Worm (Caenorhabditis elegans) whole organism, L3 larva: ENCODE results near the gene git-1.

Experiments
- R02D3.7 ChIP-seq: fragments of 150-350 bp; optimal IDR thresholded peaks from 2 replicates; lab custom pipeline; 2014; ENCODE audit warnings: missing biosample characterization, missing genetic modification characterization
- ZK546.5 ChIP-seq: sonication (generic microtip); optimal IDR thresholded peaks from 2 replicates; lab custom pipeline; 2017; ENCODE audit warnings: missing biosample characterization, missing genetic modification characterization
- aly-2 ChIP-seq: fragments of 150-350 bp; optimal IDR thresholded peaks from 2 replicates; lab custom pipeline; 2014; ENCODE audit warnings: missing biosample characterization, missing genetic modification characterization
- ama-1 ChIP-seq: fragments of 150-350 bp; optimal IDR thresholded peaks from 2 replicates; lab custom pipeline; 2018
- ceh-16 ChIP-seq: sonication (generic microtip); optimal IDR thresholded peaks from 2 replicates; lab custom pipeline; 2017; ENCODE audit warnings: missing biosample characterization, missing genetic modification characterization
- ceh-28 ChIP-seq: fragments of 150-350 bp; optimal IDR thresholded peaks from 2 replicates; lab custom pipeline; 2014; ENCODE audit warnings: missing biosample characterization, missing genetic modification reagents, missing genetic modification characterization
- ceh-82 ChIP-seq: fragments of 150-350 bp; optimal IDR thresholded peaks from 2 replicates; lab custom pipeline; 2014; ENCODE audit warnings: missing biosample characterization, missing genetic modification characterization
- ceh-9 ChIP-seq: sonication (generic microtip); optimal IDR thresholded peaks from 2 replicates; lab custom pipeline; 2018; ENCODE audit warnings: missing biosample characterization, missing genetic modification characterization
- daf-12 ChIP-seq: fragments of 150-350 bp; optimal IDR thresholded peaks from 2 replicates; lab custom pipeline; 2014; ENCODE audit warnings: missing biosample characterization, missing genetic modification reagents, missing genetic modification characterization
- egl-27 ChIP-seq: sonication (generic microtip); optimal IDR thresholded peaks from 4 replicates; lab custom pipeline; 2017; ENCODE audit warnings: missing biosample characterization, missing genetic modification reagents, missing genetic modification characterization
- elt-1 ChIP-seq: fragments of 150-350 bp; optimal IDR thresholded peaks from 2 replicates; lab custom pipeline; 2014; ENCODE audit warnings: missing biosample characterization, missing genetic modification characterization
- elt-2 ChIP-seq: sonication (generic microtip); optimal IDR thresholded peaks from 2 replicates; lab custom pipeline; 2016; ENCODE audit warnings: missing genetic modification reagents, mild to moderate bottlenecking, missing genetic modification characterization, missing compliant biosample characterization
- elt-3 ChIP-seq, 3 experiments: fragments of 150-350 bp in 1 of 3; sonication (generic microtip) in 2 of 3; optimal IDR thresholded peaks; 2 replicates in 2 of 3; 4 replicates in 1 of 3; lab custom pipeline; 2014 to 2017; ENCODE audit warnings: missing biosample characterization in 3 of 3, missing genetic modification characterization in 3 of 3
- eor-1 ChIP-seq, 2 experiments: fragments of 150-350 bp; optimal IDR thresholded peaks; 2 replicates each; lab custom pipeline; 2014 to 2018; ENCODE audit warnings: missing biosample characterization in 2 of 2, missing genetic modification characterization in 2 of 2
- fkh-10 ChIP-seq: sonication (generic microtip); optimal IDR thresholded peaks from 2 replicates; lab custom pipeline; 2017; ENCODE audit warnings: missing biosample characterization, missing genetic modification reagents, missing genetic modification characterization
- fkh-2 ChIP-seq: fragments of 150-350 bp; optimal IDR thresholded peaks from 2 replicates; lab custom pipeline; 2014; ENCODE audit warnings: missing biosample characterization, missing genetic modification reagents, missing genetic modification characterization
- fos-1 ChIP-seq: fragments of 150-350 bp; optimal IDR thresholded peaks from 2 replicates; lab custom pipeline; 2014; ENCODE audit warnings: missing biosample characterization, missing genetic modification characterization
- hmg-11 ChIP-seq: sonication (generic microtip); optimal IDR thresholded peaks from 2 replicates; lab custom pipeline; 2016; ENCODE audit warnings: missing genetic modification characterization, missing compliant biosample characterization
- jun-1 ChIP-seq: fragments of 150-350 bp; optimal IDR thresholded peaks from 2 replicates; lab custom pipeline; 2014; ENCODE audit warnings: missing biosample characterization, missing genetic modification reagents, missing genetic modification characterization
- lin-15B ChIP-seq: fragments of 150-350 bp; optimal IDR thresholded peaks from 2 replicates; lab custom pipeline; 2014; ENCODE audit warnings: missing biosample characterization, missing genetic modification characterization
- lin-39 ChIP-seq: fragments of 150-350 bp; optimal IDR thresholded peaks from 2 replicates; lab custom pipeline; 2018; ENCODE audit warnings: missing biosample characterization, missing genetic modification reagents, missing genetic modification characterization
- mml-1 ChIP-seq: fragments of 150-350 bp; sonication (generic microtip); optimal IDR thresholded peaks from 3 replicates; lab custom pipeline; 2014; ENCODE audit warnings: missing biosample characterization, missing genetic modification characterization
- nfya-1 ChIP-seq: sonication (generic microtip); optimal IDR thresholded peaks from 2 replicates; lab custom pipeline; 2017; ENCODE audit warnings: missing genetic modification characterization, mild to moderate bottlenecking, missing compliant biosample characterization, antibody characterized with exemption, moderate library complexity; ENCODE audit not compliant: insufficient read depth
- nhr-11 ChIP-seq: fragments of 150-350 bp; optimal IDR thresholded peaks from 2 replicates; lab custom pipeline; 2014; ENCODE audit warnings: missing biosample characterization, missing genetic modification characterization
- nhr-23 ChIP-seq: fragments of 150-350 bp; optimal IDR thresholded peaks from 2 replicates; lab custom pipeline; 2014; ENCODE audit warnings: missing biosample characterization, missing genetic modification reagents, missing genetic modification characterization
- nhr-25 ChIP-seq: sonication (generic microtip); optimal IDR thresholded peaks from 2 replicates; lab custom pipeline; 2017; ENCODE audit warnings: missing biosample characterization, missing genetic modification characterization
- nhr-28 ChIP-seq: fragments of 150-350 bp; optimal IDR thresholded peaks from 2 replicates; lab custom pipeline; 2014; ENCODE audit warnings: missing biosample characterization, missing genetic modification characterization
- nhr-43 ChIP-seq: sonication (generic microtip); optimal IDR thresholded peaks from 2 replicates; lab custom pipeline; 2016; ENCODE audit warnings: mild to moderate bottlenecking, missing genetic modification characterization, missing compliant biosample characterization; ENCODE audit not compliant: poor library complexity, severe bottlenecking
- nhr-67 ChIP-seq: fragments of 150-350 bp; optimal IDR thresholded peaks from 2 replicates; lab custom pipeline; 2014; ENCODE audit warnings: missing biosample characterization, missing genetic modification characterization
- nhr-76 ChIP-seq: fragments of 150-350 bp; sonication (generic microtip); optimal IDR thresholded peaks from 5 replicates; lab custom pipeline; 2014; ENCODE audit warnings: missing biosample characterization, missing genetic modification characterization
- pha-4 ChIP-seq: fragments of 150-350 bp; optimal IDR thresholded peaks from 2 replicates; lab custom pipeline; 2014; ENCODE audit warnings: missing biosample characterization, missing genetic modification reagents, missing genetic modification characterization
- pqm-1 ChIP-seq: fragments of 150-350 bp; optimal IDR thresholded peaks from 2 replicates; lab custom pipeline; 2017; ENCODE audit warnings: missing biosample characterization, missing genetic modification characterization, inconsistent platforms
- skn-1 ChIP-seq: fragments of 150-350 bp; optimal IDR thresholded peaks from 2 replicates; lab custom pipeline; 2014; ENCODE audit warnings: missing biosample characterization, missing genetic modification characterization
- snpc-4 ChIP-seq: fragments of 150-350 bp; optimal IDR thresholded peaks from 2 replicates; lab custom pipeline; 2014; ENCODE audit warnings: missing biosample characterization, missing genetic modification characterization
- tbx-2 ChIP-seq: sonication (generic microtip); optimal IDR thresholded peaks from 2 replicates; lab custom pipeline; 2016; ENCODE audit warnings: mild to moderate bottlenecking, missing genetic modification characterization, missing compliant biosample characterization
- unc-39 ChIP-seq: sonication (generic microtip); optimal IDR thresholded peaks from 4 replicates; lab custom pipeline; 2017; ENCODE audit warnings: missing biosample characterization, missing genetic modification characterization
- unc-62 ChIP-seq: fragments of 150-350 bp; sonication (generic microtip); optimal IDR thresholded peaks from 4 replicates; lab custom pipeline; 2014; ENCODE audit warnings: missing biosample characterization, missing genetic modification reagents, missing genetic modification characterization
- zag-1 ChIP-seq: fragments of 150-350 bp; optimal IDR thresholded peaks from 2 replicates; lab custom pipeline; 2014; ENCODE audit warnings: missing biosample characterization, missing genetic modification characterization
- ztf-11 ChIP-seq: fragments of 150-350 bp; optimal IDR thresholded peaks from 2 replicates; lab custom pipeline; 2014; ENCODE audit warnings: missing biosample characterization, missing genetic modification characterization

git-1 gene

DNA sequence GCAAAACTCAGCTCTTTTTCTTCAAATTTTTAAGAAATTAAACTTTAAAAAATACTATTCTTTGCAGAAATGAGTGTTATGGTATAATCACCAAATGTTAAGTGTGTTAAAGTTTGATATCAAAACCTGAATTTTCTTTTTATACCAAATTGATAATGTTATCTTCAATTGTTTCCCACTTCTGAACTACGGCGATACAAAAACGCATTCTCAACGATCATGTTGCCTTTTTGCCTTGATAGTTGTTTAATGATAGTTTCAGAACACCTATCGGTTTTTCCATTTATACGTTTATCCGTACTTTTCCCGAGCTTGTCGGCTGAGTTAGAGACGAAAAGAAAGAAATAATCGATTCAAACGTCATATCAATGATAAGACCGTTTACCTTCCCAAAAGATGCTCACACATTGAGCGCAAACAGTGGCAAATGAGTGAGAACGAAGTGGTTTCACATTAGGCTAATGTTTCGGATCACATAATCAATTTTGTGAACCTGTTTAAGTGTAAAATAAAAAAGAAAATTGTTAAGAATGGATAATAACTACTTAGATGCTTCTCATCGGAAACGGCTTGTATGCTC is 49.6 kb upstream of the git-1 start, which contains the start of gene elt-4:
TSS of gene elt-4 (plus strand) at position 530 of the 580 bp plus-strand sequence.
- TF ChIP-seq ceh-9 (tag; lab: Kevin White, UChicago) (no peak), pqm-1 (tag; lab: Kevin White, UChicago) (peak; percentile 57), nhr-11 (tag; lab: Kevin White, UChicago) (no peak), ama-1 (no peak)

DNA sequence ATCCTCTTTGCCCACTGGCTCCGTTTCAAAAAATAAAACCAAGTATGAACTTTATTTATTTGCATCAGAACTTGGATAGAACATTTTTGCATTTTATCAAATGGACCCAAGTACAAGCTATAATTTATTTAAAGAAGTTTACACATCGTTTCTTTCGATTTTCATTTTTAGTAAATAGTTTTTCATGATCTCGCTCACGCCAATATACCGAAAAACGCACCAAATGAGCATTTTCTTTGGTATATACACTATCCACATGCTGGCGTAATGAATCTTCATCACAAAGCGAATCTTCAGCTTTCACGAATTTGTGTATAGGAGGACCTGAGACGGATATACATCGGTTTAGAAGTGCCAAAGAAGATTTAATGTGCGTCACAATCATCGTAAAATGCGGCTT is 48.1 kb upstream of the git-1 start, which contains the start of gene C39B10.7:
TSS of gene C39B10.7 (plus strand) at position 301 of the 400 bp plus-strand sequence.
- TF ChIP-seq pqm-1 (tag; lab: Kevin White, UChicago) (no peak), lin-15B (no peak), nhr-25 (tag; lab: Kevin White, UChicago) (no peak), jun-1 (tag; lab: Kevin White, UChicago) (no peak), R02D3.7 (tag; lab: Kevin White, UChicago) (no peak), nhr-28 (tag; lab: Kevin White, UChicago) (no peak), fkh-10 (GFP tag; lab: Kevin White, UChicago) (no peak), unc-39 (tag; lab: Kevin White, UChicago) (no peak), zag-1 (tag; lab: Kevin White, UChicago) (no peak), ama-1 (no peak), elt-1 (tag; lab: Kevin White, UChicago) (no peak), tbx-2 (no peak), nhr-43 (tag; lab: Kevin White, UChicago) (no peak), skn-1 (tag; lab: Kevin White, UChicago) (no peak)

DNA sequence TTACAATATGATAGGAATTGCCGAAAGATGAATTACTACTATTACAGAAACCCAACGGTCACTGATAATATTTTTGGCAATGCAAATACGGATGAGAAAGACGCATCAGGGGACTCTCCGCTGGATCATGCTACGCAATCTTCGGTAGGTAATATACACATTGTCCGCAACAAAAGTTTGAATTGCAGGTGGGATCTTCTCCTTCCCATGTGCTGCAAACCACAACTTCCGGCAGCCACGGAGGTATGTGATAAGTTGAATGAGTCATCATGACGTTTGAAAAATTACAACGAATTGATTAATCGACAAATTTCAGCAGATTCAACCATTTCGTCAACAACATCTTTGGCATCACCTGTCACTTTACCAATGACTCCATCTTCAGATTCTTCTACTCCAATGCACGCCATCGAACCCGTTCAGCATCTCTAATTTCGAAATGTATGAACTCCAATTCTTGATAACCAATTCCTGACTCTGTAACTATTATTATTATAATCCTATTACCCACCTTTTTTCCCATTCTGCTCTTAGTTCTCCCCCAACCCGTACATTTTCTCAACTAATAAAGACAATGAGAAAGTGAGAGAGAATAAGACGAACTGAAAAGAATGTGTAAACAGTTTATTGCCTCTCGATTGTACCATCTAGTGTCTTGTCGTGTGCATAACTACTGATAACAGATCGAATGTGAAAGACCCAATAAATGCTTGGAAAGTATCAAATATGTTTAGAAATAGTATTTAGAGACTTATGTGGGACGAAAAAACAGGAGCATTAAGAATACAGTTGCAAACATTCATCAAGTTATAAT is 47.3 kb upstream of the git-1 start:
- TF ChIP-seq jun-1 (tag; lab: Kevin White, UChicago) (peak; percentile 70), pha-4 (tag; lab: Kevin White, UChicago) (peak; percentile 65), pqm-1 (tag; lab: Kevin White, UChicago) (peak; percentile 93), tbx-2 (no peak)
- TF ChIP-seq, all 47 proteins: peak for 3

DNA sequence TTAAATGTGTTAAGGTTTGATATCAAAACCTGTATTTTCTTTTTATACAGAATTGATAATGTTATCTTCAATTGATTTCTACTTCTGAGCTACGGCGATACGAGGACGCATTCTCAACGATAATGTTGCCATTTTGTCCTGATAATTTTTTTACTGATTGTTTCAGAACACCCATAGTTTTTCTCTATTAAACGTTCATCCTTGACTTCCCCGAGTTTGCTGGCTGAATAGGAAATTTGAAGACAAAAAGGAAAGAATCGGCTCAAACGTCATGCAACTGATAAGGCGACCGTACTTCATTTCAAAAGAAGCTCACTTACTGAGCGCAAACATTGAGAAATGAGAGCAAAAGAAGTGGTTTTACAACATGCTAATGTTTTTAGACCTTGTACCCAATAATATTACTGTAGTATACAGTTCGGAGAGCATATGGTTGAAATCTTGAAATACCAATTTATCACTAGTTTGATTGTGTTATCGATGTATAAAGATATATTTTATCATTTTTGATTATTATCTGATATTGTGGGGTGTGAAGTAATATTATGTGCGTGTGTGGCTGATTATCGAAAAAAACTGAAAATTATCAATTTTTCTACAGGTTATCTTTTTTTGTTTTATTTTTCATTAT is 45.5 kb upstream of the git-1 start:
- TF ChIP-seq mml-1 (no peak), pqm-1 (tag; lab: Kevin White, UChicago) (peak; percentile 64), ztf-11 (tag; lab: Kevin White, UChicago) (no peak), jun-1 (tag; lab: Kevin White, UChicago) (peak; percentile 48), unc-62 (GFP tag; lab: Kevin White, UChicago) (no peak), nhr-76 (no peak), hmg-11 (tag; lab: Kevin White, UChicago) (no peak)

DNA sequence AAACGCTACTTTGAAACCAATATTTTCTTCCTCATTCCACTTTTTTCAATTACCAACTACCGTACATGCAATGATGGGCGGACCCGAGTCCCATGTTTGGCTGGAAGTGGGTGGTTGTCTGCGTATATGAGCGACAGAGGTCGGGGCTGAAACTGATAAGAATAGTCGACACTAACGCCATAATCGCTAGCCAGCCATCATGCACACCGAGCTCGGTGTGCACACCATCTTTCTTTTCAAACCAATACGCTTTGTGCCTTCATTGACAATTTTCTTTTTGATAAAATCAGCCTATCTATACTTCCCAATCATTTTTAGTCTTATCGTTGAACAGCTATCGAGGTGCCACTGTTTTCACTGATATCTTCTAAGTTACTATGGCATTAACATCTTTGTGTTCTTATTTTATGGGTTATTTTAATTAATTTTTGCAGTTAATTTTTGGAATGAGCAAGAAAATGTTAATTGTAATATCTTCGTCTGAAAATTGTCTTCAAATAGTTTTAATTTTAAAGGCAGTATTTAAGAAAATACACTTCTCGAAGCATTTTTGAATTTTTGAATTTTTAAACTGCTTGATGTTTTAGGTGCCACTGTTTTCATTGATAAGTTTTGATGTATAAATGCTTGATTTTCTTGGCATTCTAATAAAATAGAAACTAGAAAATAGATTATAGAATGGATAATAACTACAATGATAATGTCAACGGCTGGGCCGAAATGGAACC is 44.0 kb upstream of the git-1 start, which contains the start of gene elt-2:
TSS of gene elt-2 (plus strand) at position 678 of the 728 bp plus-strand sequence.
- TF ChIP-seq ceh-16 (tag; lab: Kevin White, UChicago): no peak
- no peak for TF ChIP-seq unc-39 (tag; lab: Kevin White, UChicago)
- no peak for TF ChIP-seq ama-1
- TF ChIP-seq lin-39: no peak
- no peak for TF ChIP-seq nhr-23 (tag; lab: Kevin White, UChicago)
- TF ChIP-seq nhr-25 (tag; lab: Kevin White, UChicago): no peak
- TF ChIP-seq hmg-11 (tag; lab: Kevin White, UChicago): no peak
- peak; percentile 96 for TF ChIP-seq pqm-1 (tag; lab: Kevin White, UChicago)
- no peak for TF ChIP-seq aly-2 (tag; lab: Kevin White, UChicago)
- TF ChIP-seq fos-1 (tag; lab: Kevin White, UChicago): no peak
- no peak for TF ChIP-seq R02D3.7 (tag; lab: Kevin White, UChicago)
- no peak for TF ChIP-seq ZK546.5 (tag; lab: Kevin White, UChicago)
- peak; percentile 78 for TF ChIP-seq nfya-1 (tag; lab: Kevin White, UChicago)
- peak; percentile 95 for TF ChIP-seq jun-1 (tag; lab: Kevin White, UChicago)
- TF ChIP-seq nhr-67 (tag; lab: Kevin White, UChicago): no peak
- no peak for TF ChIP-seq mml-1
- TF ChIP-seq daf-12 (tag; lab: Kevin White, UChicago): no peak
- TF ChIP-seq fkh-2: no peak
- TF ChIP-seq ceh-28 (tag; lab: Kevin White, UChicago): no peak
- TF ChIP-seq elt-2 (tag; lab: Kevin White, UChicago): no peak
- TF ChIP-seq nhr-28 (tag; lab: Kevin White, UChicago): no peak
- no peak for TF ChIP-seq ztf-11 (tag; lab: Kevin White, UChicago)
- no peak for TF ChIP-seq egl-27 (tag; lab: Kevin White, UChicago)
- TF ChIP-seq eor-1 (tag; optimal IDR thresholded peaks at IDR 0.05; lab: Kevin White, UChicago): no peak
- TF ChIP-seq elt-3 (tag; optimal IDR thresholded peaks at IDR 0.05; lab: Kevin White, UChicago): no peak
- TF ChIP-seq ceh-82 (tag; lab: Kevin White, UChicago): no peak
- TF ChIP-seq snpc-4 (tag; lab: Kevin White, UChicago): no peak
- peak; percentile 2 for TF ChIP-seq pha-4 (tag; lab: Kevin White, UChicago)
